Fruit fly (Drosophila melanogaster) whole organism, embryonic: ENCODE measurements around the gene Megf8.

Experiments
- CG10267 ChIP-seq: fragments of 200-800 bp; sonication (Bioruptor generic); optimal IDR thresholded peaks from 2 replicates; lab custom pipeline; 2018; ENCODE audit warnings: missing biosample characterization, mild to moderate bottlenecking, missing genetic modification characterization, moderate library complexity
- CG10565 ChIP-seq: fragments of 200-800 bp; sonication (Bioruptor generic); optimal IDR thresholded peaks from 3 replicates; lab custom pipeline; 2016; ENCODE audit warnings: missing biosample characterization, mild to moderate bottlenecking, missing genetic modification characterization
- CG11093 ChIP-seq: fragments of 200-800 bp; sonication (Bioruptor generic); IDR thresholded peaks from 3 replicates; pipeline ENCODE4 v1.3.6; 2022; ENCODE audit warnings: missing biosample characterization, missing genetic modification characterization
- CG13296 ChIP-seq: fragments of 200-800 bp; sonication (Bioruptor generic); optimal IDR thresholded peaks from 3 replicates; lab custom pipeline; 2018; ENCODE audit warnings: missing biosample characterization, mild to moderate bottlenecking, missing genetic modification characterization
- CG13894 ChIP-seq: fragments of 200-800 bp; sonication (Bioruptor generic); optimal IDR thresholded peaks from 3 replicates; lab custom pipeline; 2018; ENCODE audit warnings: missing biosample characterization, mild to moderate bottlenecking, missing genetic modification characterization, moderate library complexity
- CG16779 ChIP-seq: fragments of 200-800 bp; sonication (Bioruptor generic); IDR thresholded peaks from 2 replicates; pipeline ENCODE4 v1.3.6; 2022; ENCODE audit warnings: missing biosample characterization, missing genetic modification characterization
- CG17568 ChIP-seq: fragments of 200-800 bp; sonication (Bioruptor generic); optimal IDR thresholded peaks from 2 replicates; lab custom pipeline; 2018; ENCODE audit warnings: missing biosample characterization, mild to moderate bottlenecking, missing genetic modification characterization, moderate library complexity
- CG17912 ChIP-seq: fragments of 200-800 bp; sonication (Bioruptor generic); optimal IDR thresholded peaks from 2 replicates; lab custom pipeline; 2018; ENCODE audit warnings: missing biosample characterization, mild to moderate bottlenecking, missing genetic modification characterization
- CG18764 ChIP-seq: fragments of 200-800 bp; sonication (Bioruptor generic); optimal IDR thresholded peaks from 3 replicates; lab custom pipeline; 2016; ENCODE audit warnings: missing biosample characterization, missing genetic modification characterization
- CG2116 ChIP-seq: fragments of 200-800 bp; sonication (Bioruptor generic); optimal IDR thresholded peaks from 3 replicates; lab custom pipeline; 2018; ENCODE audit warnings: missing biosample characterization, mild to moderate bottlenecking, missing genetic modification characterization
- CG2678 ChIP-seq: fragments of 200-800 bp; sonication (Bioruptor generic); optimal IDR thresholded peaks from 3 replicates; lab custom pipeline; 2019; ENCODE audit warnings: missing biosample characterization, mild to moderate bottlenecking, missing genetic modification characterization, moderate library complexity
- CG31365 ChIP-seq: fragments of 200-800 bp; sonication (Bioruptor generic); optimal IDR thresholded peaks from 2 replicates; lab custom pipeline; 2018; ENCODE audit warnings: missing biosample characterization, mild to moderate bottlenecking, missing genetic modification characterization
- CG31388 ChIP-seq: fragments of 200-800 bp; sonication (Bioruptor generic); optimal IDR thresholded peaks from 2 replicates; lab custom pipeline; 2016; ENCODE audit warnings: missing biosample characterization, missing genetic modification characterization
- CG42726 ChIP-seq: fragments of 200-800 bp; sonication (Bioruptor generic); IDR thresholded peaks from 2 replicates; pipeline ENCODE4 v1.3.6; 2022; ENCODE audit warnings: missing biosample characterization, missing genetic modification characterization; ENCODE audit not compliant: partially characterized antibody
- CG8089 ChIP-seq: fragments of 200-800 bp; sonication (Bioruptor generic); optimal IDR thresholded peaks from 3 replicates; lab custom pipeline; 2016; ENCODE audit warnings: missing biosample characterization, missing genetic modification characterization
- CG8359 ChIP-seq: fragments of 200-800 bp; sonication (Bioruptor generic); optimal IDR thresholded peaks from 2 replicates; lab custom pipeline; 2017; ENCODE audit warnings: missing biosample characterization, mild to moderate bottlenecking, missing genetic modification characterization, borderline replicate concordance
- Camta ChIP-seq: fragments of 200-800 bp; sonication (Bioruptor generic); optimal IDR thresholded peaks from 2 replicates; lab custom pipeline; 2016; ENCODE audit warnings: missing biosample characterization, missing genetic modification characterization
- Dbx ChIP-seq: fragments of 200-800 bp; sonication (Bioruptor generic); IDR thresholded peaks from 3 replicates; pipeline ENCODE4 v1.3.6; 2022; ENCODE audit warnings: missing biosample characterization, missing genetic modification characterization
- Dip3 ChIP-seq: fragments of 200-800 bp; sonication (Bioruptor generic); optimal IDR thresholded peaks from 3 replicates; lab custom pipeline; 2016; ENCODE audit warnings: missing biosample characterization, missing genetic modification characterization
- Dref ChIP-seq: fragments of 200-800 bp; sonication (Bioruptor generic); IDR thresholded peaks from 2 replicates; pipeline ENCODE4 v1.3.6; 2022; ENCODE audit warnings: missing biosample characterization, missing genetic modification characterization
- Fer2 ChIP-seq: fragments of 200-800 bp; sonication (Bioruptor generic); optimal IDR thresholded peaks from 2 replicates; lab custom pipeline; 2018; ENCODE audit warnings: missing biosample characterization, mild to moderate bottlenecking, missing genetic modification characterization, moderate library complexity
- Gug ChIP-seq: fragments of 200-800 bp; sonication (Bioruptor generic); IDR thresholded peaks from 4 replicates; pipeline ENCODE4 v1.3.6; 2022; ENCODE audit warnings: missing biosample characterization, missing genetic modification characterization
- HLH3B ChIP-seq: fragments of 200-800 bp; sonication (Bioruptor generic); IDR thresholded peaks from 2 replicates; pipeline ENCODE4 v1.3.6; 2022; ENCODE audit warnings: missing biosample characterization, missing genetic modification characterization
- HLHmδ ChIP-seq: fragments of 200-800 bp; sonication (Bioruptor generic); optimal IDR thresholded peaks from 2 replicates; lab custom pipeline; 2018; ENCODE audit warnings: missing biosample characterization, mild to moderate bottlenecking, missing genetic modification characterization, moderate library complexity
- Lim3 ChIP-seq: fragments of 200-800 bp; sonication (Bioruptor generic); IDR thresholded peaks from 2 replicates; pipeline ENCODE4 v1.3.6; 2022; ENCODE audit warnings: missing biosample characterization, missing genetic modification characterization
- MESR4 ChIP-seq: fragments of 200-800 bp; sonication (Bioruptor generic); optimal IDR thresholded peaks from 2 replicates; lab custom pipeline; 2018; ENCODE audit warnings: missing biosample characterization, mild to moderate bottlenecking, missing genetic modification characterization, moderate library complexity
- Med ChIP-seq: fragments of 200-800 bp; sonication (Bioruptor generic); peaks from one replicate; lab custom pipeline; 2016; ENCODE audit warnings: missing biosample characterization, missing genetic modification characterization, mild to moderate bottlenecking, inconsistent platforms, moderate library complexity
- Mes4 ChIP-seq: fragments of 200-800 bp; sonication (Bioruptor generic); optimal IDR thresholded peaks from 2 replicates; lab custom pipeline; 2016; ENCODE audit warnings: missing biosample characterization, missing genetic modification characterization
- Poxn ChIP-seq: fragments of 200-800 bp; sonication (Bioruptor generic); IDR thresholded peaks from 2 replicates; pipeline ENCODE4 v1.3.6; 2022; ENCODE audit warnings: missing biosample characterization, missing genetic modification characterization
- Sox102F ChIP-seq: fragments of 200-800 bp; sonication (Bioruptor generic); optimal IDR thresholded peaks from 2 replicates; lab custom pipeline; 2018; ENCODE audit warnings: missing biosample characterization, mild to moderate bottlenecking, missing genetic modification characterization, moderate library complexity
- abd-A ChIP-seq: fragments of 200-800 bp; sonication (Bioruptor generic); optimal IDR thresholded peaks from 3 replicates; lab custom pipeline; 2019; ENCODE audit warnings: missing biosample characterization, mild to moderate bottlenecking, missing genetic modification characterization, moderate library complexity
- cas ChIP-seq: fragments of 200-800 bp; sonication (Bioruptor generic); IDR thresholded peaks from 2 replicates; pipeline ENCODE4 v1.3.6; 2022; ENCODE audit warnings: missing biosample characterization, missing genetic modification characterization
- chinmo ChIP-seq: fragments of 200-800 bp; sonication (Bioruptor generic); IDR thresholded peaks from 4 replicates; pipeline ENCODE4 v1.3.6; 2022; ENCODE audit warnings: missing biosample characterization, missing genetic modification characterization; ENCODE audit not compliant: partially characterized antibody
- crc ChIP-seq: fragments of 200-800 bp; sonication (Bioruptor generic); optimal IDR thresholded peaks from 2 replicates; lab custom pipeline; 2016; ENCODE audit warnings: missing biosample characterization, missing genetic modification characterization
- croc ChIP-seq: fragments of 200-800 bp; sonication (Bioruptor generic); conservative IDR thresholded peaks from 3 replicates; pipeline ENCODE4 v1.3.6; 2022; ENCODE audit warnings: missing biosample characterization, missing genetic modification characterization
- dan ChIP-seq: fragments of 200-800 bp; sonication (Bioruptor generic); IDR thresholded peaks from 2 replicates; pipeline ENCODE4 v1.3.6; 2022; ENCODE audit warnings: missing biosample characterization, missing genetic modification characterization
- eyg ChIP-seq: fragments of 200-800 bp; sonication (Bioruptor generic); optimal IDR thresholded peaks from 3 replicates; lab custom pipeline; 2016; ENCODE audit warnings: missing biosample characterization, missing genetic modification characterization
- fd102C ChIP-seq: fragments of 200-800 bp; sonication (Bioruptor generic); optimal IDR thresholded peaks from 2 replicates; lab custom pipeline; 2018; ENCODE audit warnings: missing biosample characterization, mild to moderate bottlenecking, missing genetic modification characterization, moderate library complexity
- fd96Cb ChIP-seq: fragments of 200-800 bp; sonication (Bioruptor generic); optimal IDR thresholded peaks from 2 replicates; lab custom pipeline; 2018; ENCODE audit warnings: missing biosample characterization, mild to moderate bottlenecking, missing genetic modification characterization, moderate library complexity
- her ChIP-seq: fragments of 200-800 bp; sonication (Bioruptor generic); optimal IDR thresholded peaks from 2 replicates; lab custom pipeline; 2016; ENCODE audit warnings: missing biosample characterization, missing genetic modification characterization
- jumu ChIP-seq: fragments of 200-800 bp; sonication (Bioruptor generic); optimal IDR thresholded peaks from 3 replicates; lab custom pipeline; 2016; ENCODE audit warnings: missing biosample characterization, missing genetic modification characterization
- oc ChIP-seq: fragments of 200-800 bp; sonication (Bioruptor generic); optimal IDR thresholded peaks from 2 replicates; lab custom pipeline; 2018; ENCODE audit warnings: missing biosample characterization, mild to moderate bottlenecking, missing genetic modification characterization, moderate library complexity
- pita ChIP-seq: fragments of 200-800 bp; sonication (Bioruptor generic); optimal IDR thresholded peaks from 2 replicates; lab custom pipeline; 2017; ENCODE audit warnings: missing biosample characterization, mild to moderate bottlenecking, missing genetic modification characterization
- prd ChIP-seq, 3 experiments: fragments of >200 bp in 2 of 3; fragments of 200-800 bp in 1 of 3; sonication (Bioruptor generic) in 1 of 3; optimal IDR thresholded peaks in 2 of 3; IDR thresholded peaks in 1 of 3; 2 replicates in 2 of 3; 3 replicates in 1 of 3; pipeline versions ENCODE4 v1.3.6 to Lab custom; 2017 to 2022; ENCODE audit warnings: missing biosample characterization in 1 of 3, missing genetic modification characterization in 1 of 3
- toy ChIP-seq: fragments of 200-800 bp; sonication (Bioruptor generic); IDR thresholded peaks from 2 replicates; pipeline ENCODE4 v1.3.6; 2022; ENCODE audit warnings: missing biosample characterization, missing genetic modification characterization
- usp ChIP-seq: fragments of >200 bp; optimal IDR thresholded peaks from 2 replicates; lab custom pipeline; 2017; ENCODE audit warnings: missing biosample characterization, missing genetic modification characterization
- wdn ChIP-seq: fragments of 200-800 bp; sonication (Bioruptor generic); IDR thresholded peaks from 2 replicates; pipeline ENCODE4 v1.3.6; 2022; ENCODE audit warnings: missing biosample characterization, missing genetic modification characterization
- zfh1 ChIP-seq: fragments of 200-800 bp; sonication (Bioruptor generic); IDR thresholded peaks from 3 replicates; pipeline ENCODE4 v1.3.6; 2022; ENCODE audit warnings: missing biosample characterization, missing genetic modification characterization

Gene Megf8

dm6 chr2L:8010602-8011455 lies 32.4 kb upstream of the Megf8 start, which contains the start of the genes Glyat and Tg (continued):
- TF ChIP-seq crc (GFP tag; lab: Kevin White, UChicago) (no peak), eyg (GFP tag; lab: Kevin White, UChicago) (no peak), Camta (GFP tag; lab: Kevin White, UChicago) (no peak), CG10267 (tag; lab: Kevin White, UChicago) (peak; percentile 8), CG11093 (GFP tag; lab: Robert Waterston, UW) (no peak), MESR4 (GFP tag; lab: Kevin White, UChicago) (no peak), wdn (GFP tag; lab: Robert Waterston, UW) (0 out of 2 replicates have a peak, but pooled peaks have one; percentile 18), Sox102F (GFP tag; lab: Kevin White, UChicago) (no peak), abd-A (no peak), Dref (GFP tag; lab: Robert Waterston, UW) (peak; percentile 97), Mes4 (GFP tag; lab: Kevin White, UChicago) (no peak), Fer2 (tag; lab: Kevin White, UChicago) (peak; percentile 19), toy (GFP tag; lab: Robert Waterston, UW) (no peak), cas (GFP tag; lab: Robert Waterston, UW) (no peak; the same call in 1 of the 2 replicates), CG17568 (GFP tag; lab: Kevin White, UChicago) (peak; percentile 23), HLHmδ (no peak), Dbx (GFP tag; lab: Robert Waterston, UW) (peak; percentile 45; the same call in 2 of the 3 replicates), CG42726 (GFP tag; lab: Robert Waterston, UW) (peak; percentile 10; the same call in 1 of the 2 replicates), her (GFP tag; lab: Kevin White, UChicago) (peak; percentile 99), pita (GFP tag; lab: Kevin White, UChicago) (no peak), CG13296 (peak; percentile 34), Med (GFP tag; lab: Kevin White, UChicago) (peak; percentile 84), usp (GFP tag; lab: Kevin White, UChicago) (no peak), zfh1 (GFP tag; lab: Robert Waterston, UW) (0 out of 3 replicates have a peak, but pooled peaks have one; percentile 26), Poxn (GFP tag; lab: Robert Waterston, UW) (no peak), prd (optimal IDR thresholded peaks at IDR 0.05; lab: Kevin White, UChicago) (no peak), prd (GFP tag; IDR thresholded peaks at IDR 0.05; lab: Robert Waterston, UW) (peak; percentile 28; the same call in 1 of the 3 replicates), jumu (no peak), dan (GFP tag; lab: Robert Waterston, UW) (no peak), CG17912 (no peak), fd102C (GFP tag; lab: Kevin White, UChicago) (no peak), CG8359 (GFP tag; lab: Kevin White, UChicago) (no peak), oc (tag; lab: Kevin White, UChicago) (no peak), CG2678 (tag; lab: Kevin White, UChicago) (peak; percentile 48), chinmo (0 out of 4 replicates have a peak, but pooled peaks have one; percentile 24), Dip3 (GFP tag; lab: Kevin White, UChicago) (no peak), HLH3B (GFP tag; lab: Robert Waterston, UW) (no peak), CG18764 (GFP tag; lab: Kevin White, UChicago) (no peak), CG10565 (GFP tag; lab: Kevin White, UChicago) (no peak), Gug (no peak), CG31365 (no peak), fd96Cb (tag; lab: Kevin White, UChicago) (no peak), Lim3 (GFP tag; lab: Robert Waterston, UW) (no peak), croc (no peak), CG8089 (GFP tag; lab: Kevin White, UChicago) (no peak), CG31388 (GFP tag; lab: Kevin White, UChicago) (no peak), CG16779 (GFP tag; lab: Robert Waterston, UW) (0 out of 2 replicates have a peak, but pooled peaks have one; percentile 54), CG13894 (tag; lab: Kevin White, UChicago) (no peak), CG2116 (GFP tag; lab: Kevin White, UChicago) (peak; percentile 78)
